Fruit fly (Drosophila melanogaster) whole organism, wandering third instar larva: ENCODE data around the gene out.
A peak's percentile ranks its signal among the peaks of the same experiment; 100 is the strongest.

Experiments
- CG32264 ChIP-seq: fragments of 200-800 bp; sonication (Bioruptor generic); optimal IDR thresholded peaks from 2 replicates; lab custom pipeline; 2016; ENCODE audit warnings: missing biosample characterization, missing genetic modification characterization
- CG9705 ChIP-seq: fragments of 200-800 bp; sonication (Bioruptor generic); optimal IDR thresholded peaks from 2 replicates; lab custom pipeline; 2018; ENCODE audit warnings: missing biosample characterization, mild to moderate bottlenecking, missing genetic modification characterization
- Dfd ChIP-seq: fragments of >200 bp; optimal IDR thresholded peaks from 2 replicates; lab custom pipeline; 2017; ENCODE audit warnings: missing biosample characterization, missing genetic modification characterization
- Dif ChIP-seq: fragments of 200-275, 200-300 bp; sonication (Bioruptor generic); optimal IDR thresholded peaks from 2 replicates; lab custom pipeline; 2018; ENCODE audit warnings: missing biosample characterization, missing genetic modification characterization; ENCODE audit not compliant: partially characterized antibody
- GATAd ChIP-seq: sonication (Bioruptor generic); optimal IDR thresholded peaks from 2 replicates; lab custom pipeline; 2016; ENCODE audit warnings: missing biosample characterization, missing genetic modification characterization
- HLH106 ChIP-seq: fragments of 200-800 bp; optimal IDR thresholded peaks from 3 replicates; lab custom pipeline; 2019; ENCODE audit warnings: missing biosample characterization, mild to moderate bottlenecking, missing genetic modification characterization, moderate library complexity
- Hnf4 ChIP-seq: fragments of 200-800 bp; sonication (Bioruptor generic); optimal IDR thresholded peaks from 2 replicates; lab custom pipeline; 2016; ENCODE audit warnings: missing biosample characterization, mild to moderate bottlenecking, missing genetic modification characterization
- Hr78 ChIP-seq: fragments of >200 bp; optimal IDR thresholded peaks from 2 replicates; lab custom pipeline; 2017; ENCODE audit warnings: missing biosample characterization, missing genetic modification characterization
- Hr83 ChIP-seq: fragments of 200-300 bp; sonication (Bioruptor generic); optimal IDR thresholded peaks from 2 replicates; lab custom pipeline; 2016; ENCODE audit warnings: missing biosample characterization, mild to moderate bottlenecking, missing genetic modification characterization, moderate library complexity; ENCODE audit not compliant: poor library complexity, severe bottlenecking
- Jra ChIP-seq: sonication (Bioruptor generic); optimal IDR thresholded peaks from 2 replicates; lab custom pipeline; 2016; ENCODE audit warnings: missing biosample characterization, missing genetic modification characterization
- Mio ChIP-seq: sonication (Bioruptor generic); optimal IDR thresholded peaks from 2 replicates; lab custom pipeline; 2016; ENCODE audit warnings: missing biosample characterization, missing genetic modification characterization
- Myc ChIP-seq: fragments of >200 bp; optimal IDR thresholded peaks from 2 replicates; lab custom pipeline; 2017
- N ChIP-seq: fragments of >200 bp; optimal IDR thresholded peaks from 2 replicates; lab custom pipeline; 2018; ENCODE audit warnings: missing biosample characterization, missing external identifiers, missing genetic modification characterization
- OdsH ChIP-seq: fragments of 200-800 bp; sonication (Bioruptor generic); optimal IDR thresholded peaks from 2 replicates; lab custom pipeline; 2016; ENCODE audit warnings: missing biosample characterization, mild to moderate bottlenecking, missing genetic modification characterization
- Rel ChIP-seq, 2 experiments: fragments of 200-800 bp; sonication (Bioruptor generic) in 1 of 2; optimal IDR thresholded peaks; 2 replicates in 1 of 2; 3 replicates in 1 of 2; lab custom pipeline; 2016 to 2019; ENCODE audit warnings: mild to moderate bottlenecking in 2 of 2, missing biosample characterization in 2 of 2, missing genetic modification characterization in 2 of 2, moderate library complexity in 1 of 2
- Sp1 ChIP-seq: fragments of 200-800 bp; sonication (Bioruptor generic); optimal IDR thresholded peaks from 3 replicates; lab custom pipeline; 2019; ENCODE audit warnings: missing biosample characterization, mild to moderate bottlenecking, missing genetic modification characterization, moderate library complexity
- Vsx2 ChIP-seq: fragments of 200-300, 225-300 bp; sonication (Bioruptor generic); optimal IDR thresholded peaks from 2 replicates; lab custom pipeline; 2018; ENCODE audit warnings: missing biosample characterization, missing genetic modification characterization; ENCODE audit not compliant: partially characterized antibody
- br ChIP-seq: fragments of 200-800 bp; sonication (Bioruptor generic); optimal IDR thresholded peaks from 2 replicates; lab custom pipeline; 2016; ENCODE audit warnings: missing biosample characterization, missing genetic modification characterization
- brk ChIP-seq: fragments of 200-800 bp; sonication (Bioruptor generic); optimal IDR thresholded peaks from 2 replicates; lab custom pipeline; 2016; ENCODE audit warnings: missing biosample characterization, mild to moderate bottlenecking, missing genetic modification characterization
- dl ChIP-seq, 2 experiments: fragments of 175-275, 200-275 bp in 1 of 2; fragments of 200-275 bp in 1 of 2; sonication (Bioruptor generic); optimal IDR thresholded peaks; lab custom pipeline; 2018; ENCODE audit warnings: mild to moderate bottlenecking in 2 of 2, missing biosample characterization in 2 of 2, missing genetic modification characterization in 2 of 2, moderate library complexity in 2 of 2; ENCODE audit not compliant: partially characterized antibody in 2 of 2, insufficient read depth in 1 of 2
- dmrt93B ChIP-seq: fragments of 200-800 bp; sonication (Bioruptor generic); optimal IDR thresholded peaks from 2 replicates; lab custom pipeline; 2018; ENCODE audit warnings: missing biosample characterization, mild to moderate bottlenecking, missing genetic modification characterization
- dsf ChIP-seq: sonication (Bioruptor generic); optimal IDR thresholded peaks from 2 replicates; lab custom pipeline; 2016; ENCODE audit warnings: missing biosample characterization, missing genetic modification characterization, borderline replicate concordance
- ey ChIP-seq: fragments of 200-800 bp; sonication (Bioruptor generic); optimal IDR thresholded peaks from 2 replicates; lab custom pipeline; 2016; ENCODE audit warnings: missing biosample characterization, missing genetic modification characterization
- foxo ChIP-seq, 2 experiments: fragments of 200-800 bp; sonication (Bioruptor generic); optimal IDR thresholded peaks; 2 replicates in 1 of 2; 3 replicates in 1 of 2; lab custom pipeline; 2016 to 2017; ENCODE audit warnings: missing biosample characterization in 2 of 2, missing genetic modification characterization in 2 of 2
- fru ChIP-seq: fragments of 200-800 bp; sonication (Bioruptor generic); optimal IDR thresholded peaks from 3 replicates; lab custom pipeline; 2016; ENCODE audit warnings: missing biosample characterization, mild to moderate bottlenecking, missing genetic modification characterization
- h ChIP-seq: fragments of 200-800 bp; sonication (Bioruptor generic); optimal IDR thresholded peaks from 3 replicates; lab custom pipeline; 2016; ENCODE audit warnings: missing biosample characterization, mild to moderate bottlenecking, missing genetic modification characterization
- jim ChIP-seq: fragments of 175-275, 200-325 bp; sonication (Bioruptor generic); optimal IDR thresholded peaks from 2 replicates; lab custom pipeline; 2016; ENCODE audit warnings: missing biosample characterization, mild to moderate bottlenecking, missing genetic modification characterization
- lola ChIP-seq: fragments of >200 bp; optimal IDR thresholded peaks from 2 replicates; lab custom pipeline; 2017; ENCODE audit warnings: missing biosample characterization, missing genetic modification characterization
- pan ChIP-seq: fragments of >200 bp; optimal IDR thresholded peaks from 2 replicates; lab custom pipeline; 2017
- psq ChIP-seq: fragments of 200-800 bp; sonication (Bioruptor generic); optimal IDR thresholded peaks from 3 replicates; lab custom pipeline; 2017; ENCODE audit warnings: missing biosample characterization, mild to moderate bottlenecking, missing genetic modification characterization, moderate library complexity
- rgr ChIP-seq: fragments of 200-800 bp; sonication (Bioruptor generic); optimal IDR thresholded peaks from 3 replicates; lab custom pipeline; 2016; ENCODE audit warnings: missing biosample characterization, mild to moderate bottlenecking, missing genetic modification characterization
- sage ChIP-seq: fragments of 200-800 bp; sonication (Bioruptor generic); optimal IDR thresholded peaks from 2 replicates; lab custom pipeline; 2016; ENCODE audit warnings: missing biosample characterization, mild to moderate bottlenecking, missing genetic modification characterization
- sv ChIP-seq: fragments of 200-800 bp; sonication (Bioruptor generic); optimal IDR thresholded peaks from 3 replicates; lab custom pipeline; 2016; ENCODE audit warnings: missing biosample characterization, missing genetic modification characterization
- tai ChIP-seq: sonication (Bioruptor generic); optimal IDR thresholded peaks from 2 replicates; lab custom pipeline; 2016; ENCODE audit warnings: missing biosample characterization, missing genetic modification characterization
- usp ChIP-seq: fragments of >200 bp; optimal IDR thresholded peaks from 2 replicates; lab custom pipeline; 2017; ENCODE audit warnings: missing biosample characterization, missing genetic modification characterization
- woc ChIP-seq: sonication (Bioruptor generic); optimal IDR thresholded peaks from 2 replicates; lab custom pipeline; 2016; ENCODE audit warnings: missing biosample characterization, mild to moderate bottlenecking, missing genetic modification characterization

out gene

DNA sequence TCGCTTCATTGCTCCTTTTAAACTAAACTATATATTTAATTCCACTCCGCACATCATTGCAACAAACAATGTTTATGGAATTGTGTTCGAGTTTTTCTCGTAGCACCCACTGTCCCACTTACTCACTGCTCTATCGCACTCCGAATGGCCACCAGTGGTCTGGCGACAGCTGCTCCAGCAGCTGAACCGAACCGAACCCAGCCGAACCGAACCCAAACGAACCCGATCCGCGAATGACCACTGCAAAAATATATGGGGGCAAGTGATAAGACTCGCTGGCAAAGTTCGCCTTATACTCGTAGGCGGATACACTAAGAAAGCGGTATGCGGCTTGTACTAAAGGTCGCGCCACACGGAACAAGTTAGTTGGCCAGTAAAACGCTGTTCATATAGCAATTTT lies 16.7 kb downstream of the out start:
- TF ChIP-seq psq (GFP tag; lab: Kevin White, UChicago) (no peak), Vsx2 (GFP tag; lab: Kevin White, UChicago) (no peak), ey (GFP tag; lab: Kevin White, UChicago) (no peak), Mio (GFP tag; lab: Kevin White, UChicago) (no peak), Hr78 (GFP tag; lab: Kevin White, UChicago) (no peak), rgr (GFP tag; lab: Kevin White, UChicago) (no peak), dsf (GFP tag; lab: Kevin White, UChicago) (no peak), tai (no peak)

DNA sequence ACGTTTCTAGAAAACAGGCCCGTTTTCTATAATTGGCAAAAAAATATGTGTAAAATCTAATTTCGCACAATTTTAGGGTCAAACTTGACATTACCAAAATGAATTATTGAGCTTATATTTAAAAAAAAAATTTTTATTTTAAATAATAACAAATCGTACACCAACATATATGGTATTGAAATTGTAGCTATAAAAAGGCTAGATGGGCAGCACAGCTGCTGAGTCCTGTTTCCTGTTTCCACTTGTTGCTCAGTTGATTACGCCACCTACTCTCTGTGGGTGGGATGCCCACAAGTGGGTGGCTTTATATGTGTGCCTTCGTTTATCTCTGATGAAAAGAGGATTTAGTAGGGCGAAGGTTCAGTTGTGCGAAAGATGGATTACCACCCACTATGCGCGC lies 22.5 kb downstream of the out start:
- TF ChIP-seq lola: no peak
- no peak for TF ChIP-seq h
- no peak for TF ChIP-seq tai
- TF ChIP-seq brk: no peak
- no peak for TF ChIP-seq ey (GFP tag; lab: Kevin White, UChicago)
- TF ChIP-seq Hr78 (GFP tag; lab: Kevin White, UChicago): no peak
- TF ChIP-seq dl (GFP tag; optimal IDR thresholded peaks at IDR 0.05; lab: Kevin White, UChicago; ENCODE audit: insufficient read depth in 1 of 2, partially characterized antibody in 2 of 2): no peak
- no peak for TF ChIP-seq OdsH (GFP tag; lab: Kevin White, UChicago)
- TF ChIP-seq, all 38 proteins: peak for 0

DNA sequence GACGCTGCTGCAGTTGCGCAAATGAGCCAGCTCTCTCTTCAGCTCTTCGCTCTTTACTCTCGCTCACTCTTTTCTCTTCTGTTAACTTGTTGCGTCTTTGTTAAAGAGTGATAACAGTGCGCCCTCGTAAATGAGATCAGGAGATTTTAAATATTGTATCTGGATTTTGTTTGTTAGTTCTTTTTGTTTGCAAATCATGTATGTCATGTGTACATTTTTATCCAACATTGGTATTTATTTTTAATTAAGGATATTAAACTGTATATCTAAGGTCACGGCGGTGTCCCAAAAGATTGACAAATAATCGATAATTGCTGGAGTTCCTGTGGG lies 23.2 kb downstream of the out start:
- TF ChIP-seq Hr78 (GFP tag; lab: Kevin White, UChicago) (no peak), dl (GFP tag; optimal IDR thresholded peaks at IDR 0.05; lab: Kevin White, UChicago; ENCODE audit: insufficient read depth in 1 of 2, partially characterized antibody in 2 of 2) (peak; percentile 84 to 88), HLH106 (tag; lab: Kevin White, UChicago) (peak; percentile 66), OdsH (GFP tag; lab: Kevin White, UChicago) (peak; percentile 23), pan (lab: Kevin White, UChicago) (no peak), sv (no peak), Jra (GFP tag; lab: Kevin White, UChicago) (no peak), fru (peak; percentile 55), tai (peak; percentile 0), jim (GFP tag; lab: Kevin White, UChicago) (no peak), Myc (lab: Kevin White, UChicago) (no peak), br (peak; percentile 8), Vsx2 (GFP tag; lab: Kevin White, UChicago) (peak; percentile 56), ey (GFP tag; lab: Kevin White, UChicago) (peak; percentile 35), foxo (GFP tag; optimal IDR thresholded peaks at IDR 0.05; lab: Kevin White, UChicago) (peak in 1 of 2 experiments; percentile 41), usp (GFP tag; lab: Kevin White, UChicago) (no peak), h (peak; percentile 65), Sp1 (GFP tag; lab: Kevin White, UChicago) (peak; percentile 17), dsf (GFP tag; lab: Kevin White, UChicago) (peak; percentile 34), Hr83 (no peak), GATAd (GFP tag; lab: Kevin White, UChicago) (no peak), rgr (GFP tag; lab: Kevin White, UChicago) (peak; percentile 49), woc (no peak), lola (no peak), Dif (peak; percentile 89), CG32264 (GFP tag; lab: Kevin White, UChicago) (peak; percentile 25), Hnf4 (GFP tag; lab: Kevin White, UChicago) (peak; percentile 59), dmrt93B (GFP tag; lab: Kevin White, UChicago) (peak; percentile 17), sage (GFP tag; lab: Kevin White, UChicago) (peak; percentile 54)

DNA sequence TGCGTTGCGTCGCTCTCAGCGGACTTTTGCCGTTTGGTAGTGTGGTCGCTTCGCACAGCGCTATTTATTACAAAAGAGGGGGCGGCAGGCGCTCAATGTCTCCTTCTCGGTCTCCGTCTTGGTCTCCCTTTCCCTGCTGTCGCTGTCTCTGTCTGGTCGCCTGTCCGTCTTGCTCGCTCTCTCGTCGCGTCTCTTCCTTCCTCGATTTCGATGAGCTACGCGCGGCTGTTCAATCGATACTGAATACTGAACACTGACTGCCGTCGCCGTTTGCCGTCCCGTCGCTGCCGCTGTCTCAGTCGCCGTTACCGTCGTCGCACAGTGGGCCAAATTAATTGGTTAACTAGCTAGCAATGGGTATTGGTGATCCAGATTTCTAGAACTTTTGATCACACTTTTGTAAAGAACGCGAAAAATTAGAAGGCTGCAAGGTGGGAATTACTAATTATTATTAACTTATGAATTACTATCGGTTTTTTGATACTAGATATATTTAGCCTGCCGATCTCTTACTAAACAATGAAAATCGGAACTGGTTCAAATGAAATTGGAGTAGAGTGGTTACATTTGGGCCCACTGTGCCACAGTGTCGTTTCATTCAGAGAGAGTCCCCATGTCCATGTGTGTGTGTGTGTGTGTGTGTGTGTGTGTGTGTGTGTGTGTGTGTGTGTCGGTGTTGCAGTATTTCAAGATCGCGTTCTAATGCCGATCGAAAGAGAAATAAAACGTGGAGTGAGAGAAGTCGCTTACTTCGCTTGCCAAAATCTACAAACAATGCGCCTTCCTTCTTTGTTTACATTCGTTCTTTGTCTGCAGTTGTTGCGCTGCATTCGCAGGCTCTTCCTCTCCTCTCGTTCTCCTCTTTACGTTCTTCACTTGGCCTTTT lies 23.8 kb downstream of the out start, which contains the start of gene CG8034:
CG8034 (minus strand) TSS at position 264 of the 886 bp plus-strand sequence.
- TF ChIP-seq Vsx2 (GFP tag; lab: Kevin White, UChicago): peak; percentile 34
- peak; percentile 12 for TF ChIP-seq Hr83
- TF ChIP-seq woc: peak; percentile 96
- TF ChIP-seq CG9705 (GFP tag; lab: Kevin White, UChicago): peak; percentile 98
- TF ChIP-seq tai: peak; percentile 82
- TF ChIP-seq jim (GFP tag; lab: Kevin White, UChicago): no peak
- peak; percentile 83 for TF ChIP-seq Dif
- TF ChIP-seq brk: peak; percentile 87
- no peak for TF ChIP-seq Myc (lab: Kevin White, UChicago)
- peak; percentile 98 for TF ChIP-seq Sp1 (GFP tag; lab: Kevin White, UChicago)
- TF ChIP-seq CG32264 (GFP tag; lab: Kevin White, UChicago): peak; percentile 91
- no peak for TF ChIP-seq usp (GFP tag; lab: Kevin White, UChicago)
- peak; percentile 96 for TF ChIP-seq psq (GFP tag; lab: Kevin White, UChicago)
- peak; percentile 82 to 97 for TF ChIP-seq foxo (GFP tag; optimal IDR thresholded peaks at IDR 0.05; lab: Kevin White, UChicago)
- TF ChIP-seq sage (GFP tag; lab: Kevin White, UChicago): peak; percentile 91
- TF ChIP-seq HLH106 (tag; lab: Kevin White, UChicago): peak; percentile 99
- peak; percentile 74 for TF ChIP-seq dsf (GFP tag; lab: Kevin White, UChicago)
- peak; percentile 96 for TF ChIP-seq Dfd (GFP tag; lab: Kevin White, UChicago)
- TF ChIP-seq lola: no peak
- TF ChIP-seq dl (GFP tag; optimal IDR thresholded peaks at IDR 0.05; lab: Kevin White, UChicago; ENCODE audit: insufficient read depth in 1 of 2, partially characterized antibody in 2 of 2): peak in 1 of 2 experiments; percentile 37
- TF ChIP-seq Rel (GFP tag; optimal IDR thresholded peaks at IDR 0.05; lab: Kevin White, UChicago): peak; percentile 52
- TF ChIP-seq Rel (tag; optimal IDR thresholded peaks at IDR 0.05; lab: Kevin White, UChicago): peak; percentile 86
- peak; percentile 98 for TF ChIP-seq h
- TF ChIP-seq GATAd (GFP tag; lab: Kevin White, UChicago): peak; percentile 57
- peak; percentile 22 for TF ChIP-seq N
- TF ChIP-seq Hnf4 (GFP tag; lab: Kevin White, UChicago): peak; percentile 93
- peak; percentile 91 for TF ChIP-seq sv
- TF ChIP-seq fru: peak; percentile 98
- peak; percentile 80 for TF ChIP-seq Mio (GFP tag; lab: Kevin White, UChicago)
